Worm (Caenorhabditis elegans) whole organism, L3 larva: ENCODE data around the gene cld-9.

Source experiments
- aly-2 ChIP-seq: fragments of 150-350 bp; optimal IDR thresholded peaks from 2 replicates; lab custom pipeline; 2014; ENCODE audit warnings: missing biosample characterization, missing genetic modification characterization
- ama-1 ChIP-seq: fragments of 150-350 bp; optimal IDR thresholded peaks from 2 replicates; lab custom pipeline; 2018
- ceh-16 ChIP-seq: sonication (generic microtip); optimal IDR thresholded peaks from 2 replicates; lab custom pipeline; 2017; ENCODE audit warnings: missing biosample characterization, missing genetic modification characterization
- ceh-82 ChIP-seq: fragments of 150-350 bp; optimal IDR thresholded peaks from 2 replicates; lab custom pipeline; 2014; ENCODE audit warnings: missing biosample characterization, missing genetic modification characterization
- daf-12 ChIP-seq: fragments of 150-350 bp; optimal IDR thresholded peaks from 2 replicates; lab custom pipeline; 2014; ENCODE audit warnings: missing biosample characterization, missing genetic modification reagents, missing genetic modification characterization
- egl-27 ChIP-seq: sonication (generic microtip); optimal IDR thresholded peaks from 4 replicates; lab custom pipeline; 2017; ENCODE audit warnings: missing biosample characterization, missing genetic modification reagents, missing genetic modification characterization
- egl-5 ChIP-seq: fragments of 150-350 bp; optimal IDR thresholded peaks from 2 replicates; lab custom pipeline; 2017; ENCODE audit warnings: missing biosample characterization, missing genetic modification reagents, missing genetic modification characterization, inconsistent platforms
- elt-1 ChIP-seq: fragments of 150-350 bp; optimal IDR thresholded peaks from 2 replicates; lab custom pipeline; 2014; ENCODE audit warnings: missing biosample characterization, missing genetic modification characterization
- elt-2 ChIP-seq: sonication (generic microtip); optimal IDR thresholded peaks from 2 replicates; lab custom pipeline; 2016; ENCODE audit warnings: missing genetic modification reagents, mild to moderate bottlenecking, missing genetic modification characterization, missing compliant biosample characterization
- fkh-10 ChIP-seq: sonication (generic microtip); optimal IDR thresholded peaks from 2 replicates; lab custom pipeline; 2017; ENCODE audit warnings: missing biosample characterization, missing genetic modification reagents, missing genetic modification characterization
- hmg-11 ChIP-seq: sonication (generic microtip); optimal IDR thresholded peaks from 2 replicates; lab custom pipeline; 2016; ENCODE audit warnings: missing genetic modification characterization, missing compliant biosample characterization
- lin-39 ChIP-seq: fragments of 150-350 bp; optimal IDR thresholded peaks from 2 replicates; lab custom pipeline; 2018; ENCODE audit warnings: missing biosample characterization, missing genetic modification reagents, missing genetic modification characterization
- lsy-12 ChIP-seq: sonication (generic microtip); optimal IDR thresholded peaks from 2 replicates; lab custom pipeline; 2016; ENCODE audit warnings: mild to moderate bottlenecking, missing genetic modification characterization, missing compliant biosample characterization
- mdl-1 ChIP-seq: fragments of 150-350 bp; optimal IDR thresholded peaks from 2 replicates; lab custom pipeline; 2014; ENCODE audit warnings: missing biosample characterization, missing genetic modification characterization
- mml-1 ChIP-seq: fragments of 150-350 bp; sonication (generic microtip); optimal IDR thresholded peaks from 3 replicates; lab custom pipeline; 2014; ENCODE audit warnings: missing biosample characterization, missing genetic modification characterization
- nfya-1 ChIP-seq: sonication (generic microtip); optimal IDR thresholded peaks from 2 replicates; lab custom pipeline; 2017; ENCODE audit warnings: missing genetic modification characterization, mild to moderate bottlenecking, missing compliant biosample characterization, antibody characterized with exemption, moderate library complexity; ENCODE audit not compliant: insufficient read depth
- nhr-11 ChIP-seq: fragments of 150-350 bp; optimal IDR thresholded peaks from 2 replicates; lab custom pipeline; 2014; ENCODE audit warnings: missing biosample characterization, missing genetic modification characterization
- nhr-12 ChIP-seq: fragments of 150-350 bp; optimal IDR thresholded peaks from 2 replicates; lab custom pipeline; 2014; ENCODE audit warnings: missing biosample characterization, missing genetic modification characterization
- nhr-23 ChIP-seq: fragments of 150-350 bp; optimal IDR thresholded peaks from 2 replicates; lab custom pipeline; 2014; ENCODE audit warnings: missing biosample characterization, missing genetic modification reagents, missing genetic modification characterization
- nhr-25 ChIP-seq: sonication (generic microtip); optimal IDR thresholded peaks from 2 replicates; lab custom pipeline; 2017; ENCODE audit warnings: missing biosample characterization, missing genetic modification characterization
- nhr-28 ChIP-seq: fragments of 150-350 bp; optimal IDR thresholded peaks from 2 replicates; lab custom pipeline; 2014; ENCODE audit warnings: missing biosample characterization, missing genetic modification characterization
- nhr-43 ChIP-seq: sonication (generic microtip); optimal IDR thresholded peaks from 2 replicates; lab custom pipeline; 2016; ENCODE audit warnings: mild to moderate bottlenecking, missing genetic modification characterization, missing compliant biosample characterization; ENCODE audit not compliant: poor library complexity, severe bottlenecking
- nhr-67 ChIP-seq: fragments of 150-350 bp; optimal IDR thresholded peaks from 2 replicates; lab custom pipeline; 2014; ENCODE audit warnings: missing biosample characterization, missing genetic modification characterization
- nhr-76 ChIP-seq: fragments of 150-350 bp; sonication (generic microtip); optimal IDR thresholded peaks from 5 replicates; lab custom pipeline; 2014; ENCODE audit warnings: missing biosample characterization, missing genetic modification characterization
- nhr-77 ChIP-seq: fragments of 150-350 bp; optimal IDR thresholded peaks from 2 replicates; lab custom pipeline; 2014; ENCODE audit warnings: missing biosample characterization, missing genetic modification characterization
- pqm-1 ChIP-seq: fragments of 150-350 bp; optimal IDR thresholded peaks from 2 replicates; lab custom pipeline; 2017; ENCODE audit warnings: missing biosample characterization, missing genetic modification characterization, inconsistent platforms
- snpc-4 ChIP-seq: fragments of 150-350 bp; optimal IDR thresholded peaks from 2 replicates; lab custom pipeline; 2014; ENCODE audit warnings: missing biosample characterization, missing genetic modification characterization
- unc-62 ChIP-seq: fragments of 150-350 bp; sonication (generic microtip); optimal IDR thresholded peaks from 4 replicates; lab custom pipeline; 2014; ENCODE audit warnings: missing biosample characterization, missing genetic modification reagents, missing genetic modification characterization
- ztf-4 ChIP-seq: fragments of 150-350 bp; optimal IDR thresholded peaks from 2 replicates; lab custom pipeline; 2014; ENCODE audit warnings: missing biosample characterization, missing genetic modification characterization

The cld-9 gene

DNA sequence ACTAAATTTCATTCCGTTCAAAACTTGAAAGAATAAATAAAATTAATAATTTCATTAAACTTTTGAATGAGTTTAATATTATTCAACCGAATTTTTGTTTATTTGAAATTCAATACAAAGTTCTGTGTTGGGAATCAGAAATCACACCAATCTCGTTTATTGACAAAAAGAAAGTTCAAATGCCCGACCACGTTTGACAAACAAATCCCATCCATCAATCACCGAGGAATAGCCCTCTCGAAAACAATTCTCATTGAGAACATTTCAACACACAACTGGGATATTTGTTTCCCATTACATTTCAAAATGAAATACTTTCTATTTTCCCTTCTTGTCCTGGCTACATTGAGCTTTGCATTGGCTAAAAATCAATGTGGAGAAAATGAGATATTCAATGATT, 26.2 kb upstream of the cld-9 start, which contains the start of gene F53C11.9 (continued):
- TF ChIP-seq nhr-67 (tag; lab: Kevin White, UChicago), result no peak
- TF ChIP-seq nhr-11 (tag; lab: Kevin White, UChicago), result no peak
- no peak for TF ChIP-seq lsy-12 (tag; lab: Kevin White, UChicago)
- no peak for TF ChIP-seq mml-1 (tag; lab: Kevin White, UChicago)
- TF ChIP-seq mdl-1 (tag; lab: Kevin White, UChicago), result no peak
- no peak for TF ChIP-seq ceh-16
- TF ChIP-seq snpc-4 (tag; lab: Kevin White, UChicago), result no peak
- TF ChIP-seq ztf-4 (tag; lab: Kevin White, UChicago), result no peak
- TF ChIP-seq, all 47 proteins: peak for 5

DNA sequence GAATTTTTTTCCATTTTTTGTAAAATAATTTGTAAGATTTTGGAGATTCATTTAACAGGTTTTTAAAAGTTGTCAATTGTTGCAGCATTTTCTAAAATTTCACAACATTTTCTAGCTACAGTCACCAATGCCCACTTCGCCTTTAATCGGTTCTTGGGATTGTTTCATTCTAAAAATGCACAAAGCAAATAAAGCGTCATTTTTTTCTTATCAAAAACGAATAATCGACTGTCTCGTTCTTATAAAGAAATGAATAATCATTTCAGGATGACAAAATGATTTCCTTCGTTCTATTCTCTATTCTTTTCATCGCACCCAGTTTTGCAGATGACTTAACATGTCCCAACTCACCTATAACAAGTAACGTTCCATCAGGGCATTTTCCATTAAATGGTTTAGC, 23.8 kb upstream of the cld-9 start, which contains the start of gene F53C11.1:
Gene F53C11.1, plus strand, starts transcription at position 268 of the 400 bp plus-strand sequence.
- TF ChIP-seq pqm-1, result peak; percentile 73
- TF ChIP-seq elt-2 (tag; lab: Kevin White, UChicago), result peak; percentile 28
- TF ChIP-seq ceh-82 (tag; lab: Kevin White, UChicago), result no peak
- no peak for TF ChIP-seq nhr-43 (tag; lab: Kevin White, UChicago)
- no peak for TF ChIP-seq nhr-11 (tag; lab: Kevin White, UChicago)
- TF ChIP-seq nhr-28 (tag; lab: Kevin White, UChicago), result no peak
- no peak for TF ChIP-seq nhr-77
- TF ChIP-seq lsy-12 (tag; lab: Kevin White, UChicago), result no peak
- TF ChIP-seq elt-1, result no peak
- no peak for TF ChIP-seq egl-27
- TF ChIP-seq daf-12 (tag; lab: Kevin White, UChicago), result no peak
- TF ChIP-seq, all 47 proteins: peak for 2

DNA sequence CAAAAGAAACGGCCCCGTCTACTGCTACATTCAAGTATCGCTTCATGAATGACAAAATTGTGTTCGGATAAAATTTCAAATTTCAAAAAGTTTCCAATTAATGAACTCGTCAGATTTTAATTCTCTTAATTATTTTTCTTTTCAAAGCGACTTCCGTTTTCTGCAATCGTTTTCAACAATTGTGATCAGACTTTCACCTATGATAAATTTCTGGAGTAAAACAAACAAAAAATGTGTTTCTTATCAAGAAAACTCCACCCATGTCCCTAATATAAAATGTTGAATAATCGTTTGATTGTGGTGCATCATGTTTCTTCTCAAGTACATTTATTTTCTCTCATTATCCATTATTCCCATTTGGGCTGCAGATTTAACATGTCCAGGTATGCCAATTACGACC, 19.5 kb upstream of the cld-9 start, which contains the start of gene F20G2.5:
Gene F20G2.5, plus strand, starts transcription at position 301 of the 400 bp plus-strand sequence.
- no peak for TF ChIP-seq daf-12 (tag; lab: Kevin White, UChicago)
- peak; percentile 40 for TF ChIP-seq elt-2 (tag; lab: Kevin White, UChicago)
- no peak for TF ChIP-seq lsy-12 (tag; lab: Kevin White, UChicago)
- no peak for TF ChIP-seq hmg-11
- TF ChIP-seq pqm-1, result peak; percentile 40
- TF ChIP-seq, all 47 proteins: peak for 2

DNA sequence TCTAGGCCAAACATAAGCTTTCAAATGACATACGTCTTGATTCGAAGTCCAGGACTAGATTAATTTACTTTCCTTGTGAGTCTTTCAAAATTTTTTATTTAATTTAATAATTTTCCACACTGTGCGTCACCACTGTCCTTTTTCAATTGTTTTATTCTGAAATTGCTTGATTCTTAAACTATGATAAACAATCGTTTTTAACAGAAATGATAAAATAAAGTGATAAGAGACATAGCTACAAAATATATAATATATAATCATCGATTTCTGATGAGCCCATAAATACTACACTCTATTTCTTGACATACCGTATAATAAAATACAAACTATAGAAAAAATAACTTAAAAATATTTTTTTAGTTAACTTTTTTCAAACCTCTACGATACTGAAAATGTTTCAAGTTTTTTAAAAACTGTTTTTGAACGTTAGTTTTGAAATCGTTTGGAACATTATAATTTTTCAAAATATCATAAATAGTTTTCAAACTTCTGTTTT, 17.3 kb upstream of the cld-9 start, which contains the start of gene nas-24:
Gene nas-24, plus strand, starts transcription at position 446 of the 496 bp plus-strand sequence.
- TF ChIP-seq nhr-25 (tag; lab: Kevin White, UChicago) (no peak), snpc-4 (tag; lab: Kevin White, UChicago) (no peak), nfya-1 (tag; lab: Kevin White, UChicago) (no peak), aly-2 (tag; lab: Kevin White, UChicago) (no peak), elt-2 (tag; lab: Kevin White, UChicago) (peak; percentile 51), nhr-67 (tag; lab: Kevin White, UChicago) (no peak), lsy-12 (tag; lab: Kevin White, UChicago) (no peak), ama-1 (lab: Kevin White, UChicago) (no peak), nhr-76 (tag; lab: Kevin White, UChicago) (no peak), ztf-4 (tag; lab: Kevin White, UChicago) (no peak), pqm-1 (peak; percentile 85), nhr-43 (tag; lab: Kevin White, UChicago) (no peak), egl-5 (tag; lab: Kevin White, UChicago) (no peak), nhr-12 (tag; lab: Kevin White, UChicago) (no peak), egl-27 (no peak), daf-12 (tag; lab: Kevin White, UChicago) (no peak), fkh-10 (GFP tag; lab: Kevin White, UChicago) (no peak)

DNA sequence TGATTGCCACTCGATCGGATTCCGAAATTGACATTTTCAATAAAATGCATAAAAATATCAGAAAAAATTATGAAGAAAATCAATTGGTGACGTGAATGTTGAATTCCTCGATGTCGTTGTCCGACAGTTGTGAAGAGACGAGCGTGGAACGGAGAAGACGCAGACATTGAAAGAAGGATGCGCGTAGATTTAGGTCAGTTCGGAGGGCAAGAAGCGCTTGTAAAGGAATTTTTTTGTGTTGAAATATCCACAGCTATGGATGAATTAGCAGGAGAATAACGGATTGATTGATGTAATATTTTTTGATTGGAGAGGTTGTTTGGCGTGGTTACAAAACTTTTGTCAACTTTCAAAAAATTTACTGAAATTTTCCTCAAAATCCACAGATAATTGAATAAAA, 16.7 kb upstream of the cld-9 start, which contains the start of gene F20G2.3:
Gene F20G2.3, minus strand, starts transcription at position 101 of the 400 bp plus-strand sequence.
- no peak for TF ChIP-seq unc-62 (GFP tag; lab: Kevin White, UChicago)
- TF ChIP-seq nfya-1 (tag; lab: Kevin White, UChicago), result no peak
- TF ChIP-seq lin-39 (tag; lab: Kevin White, UChicago), result no peak
- TF ChIP-seq nhr-25 (tag; lab: Kevin White, UChicago), result no peak
- TF ChIP-seq daf-12 (tag; lab: Kevin White, UChicago), result no peak
- peak; percentile 63 for TF ChIP-seq nhr-23 (tag; lab: Kevin White, UChicago)

DNA sequence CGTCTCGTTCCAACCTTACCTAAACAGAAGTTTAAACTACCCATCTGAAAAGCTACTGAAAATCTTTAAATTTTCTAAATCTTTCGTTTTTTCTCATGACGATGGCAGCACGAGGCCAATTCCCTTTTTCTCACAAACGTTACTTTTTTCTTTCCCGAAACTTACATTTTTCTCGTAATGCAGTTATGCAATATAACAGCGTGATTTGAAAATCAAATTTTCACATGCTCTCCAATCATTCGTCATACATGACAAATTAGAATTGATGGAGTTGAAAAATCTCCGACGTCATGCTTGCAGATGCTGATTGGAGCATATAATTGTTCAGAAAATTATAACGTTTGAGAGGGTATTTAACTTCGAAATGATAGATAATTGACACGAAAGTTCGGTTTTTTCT, 12.0 kb upstream of the cld-9 start:
- TF ChIP-seq nfya-1 (tag; lab: Kevin White, UChicago) (no peak), nhr-11 (tag; lab: Kevin White, UChicago) (peak; percentile 18)
